Fruit fly (Drosophila melanogaster) whole organism, pupa: ENCODE results near the gene CG34277.
A peak's percentile ranks its signal among the peaks of the same experiment; 100 is the strongest.

Experiments used
- CG10348 ChIP-seq: fragments of 200-800 bp; sonication (Bioruptor generic); IDR thresholded peaks from 2 replicates; pipeline ENCODE4 v1.3.6; 2022; ENCODE audit warnings: missing biosample characterization, missing genetic modification characterization
- CG12605 ChIP-seq: fragments of 200-800 bp; sonication (Bioruptor generic); IDR thresholded peaks from 2 replicates; pipeline ENCODE4 v1.3.6; 2022; ENCODE audit warnings: missing biosample characterization, missing genetic modification characterization
- CG13204 ChIP-seq: fragments of 200-800 bp; sonication (Bioruptor generic); optimal IDR thresholded peaks from 2 replicates; lab custom pipeline; 2018; ENCODE audit warnings: missing biosample characterization, mild to moderate bottlenecking, missing genetic modification characterization, moderate library complexity
- CG14655 ChIP-seq: fragments of 200-800 bp; sonication (Bioruptor generic); optimal IDR thresholded peaks from 3 replicates; lab custom pipeline; 2017; ENCODE audit warnings: mild to moderate bottlenecking, missing biosample characterization, missing genetic modification reagents, missing genetic modification characterization
- CG15710 ChIP-seq: fragments of 200-800 bp; sonication (Bioruptor generic); optimal IDR thresholded peaks from 2 replicates; lab custom pipeline; 2018; ENCODE audit warnings: missing biosample characterization, mild to moderate bottlenecking, missing genetic modification characterization, moderate library complexity
- CG17806 ChIP-seq: fragments of 200-800 bp; sonication (Bioruptor generic); optimal IDR thresholded peaks from 2 replicates; lab custom pipeline; 2018; ENCODE audit warnings: missing biosample characterization, mild to moderate bottlenecking, missing genetic modification characterization, moderate library complexity
- CG32121 ChIP-seq: fragments of 200-800 bp; sonication (Bioruptor generic); IDR thresholded peaks from 2 replicates; pipeline ENCODE4 v1.3.6; 2022; ENCODE audit warnings: missing biosample characterization, missing genetic modification characterization
- CG34367 ChIP-seq: fragments of 200-800 bp; sonication (Bioruptor generic); optimal IDR thresholded peaks from 2 replicates; lab custom pipeline; 2018; ENCODE audit warnings: missing biosample characterization, mild to moderate bottlenecking, missing genetic modification characterization
- CG4496 ChIP-seq: fragments of 200-800 bp; sonication (Bioruptor generic); IDR thresholded peaks from 3 replicates; pipeline ENCODE4 v1.3.6; 2022; ENCODE audit warnings: missing biosample characterization, missing genetic modification characterization
- CG8159 ChIP-seq: fragments of 200-800 bp; sonication (Bioruptor generic); optimal IDR thresholded peaks from 3 replicates; lab custom pipeline; 2018; ENCODE audit warnings: missing biosample characterization, mild to moderate bottlenecking, missing genetic modification characterization, moderate library complexity
- CG8301 ChIP-seq: fragments of 200-800 bp; sonication (Bioruptor generic); optimal IDR thresholded peaks from 2 replicates; lab custom pipeline; 2018; ENCODE audit warnings: missing biosample characterization, mild to moderate bottlenecking, missing genetic modification characterization
- CG9948 ChIP-seq: fragments of 200-800 bp; sonication (Bioruptor generic); optimal IDR thresholded peaks from 2 replicates; lab custom pipeline; 2018; ENCODE audit warnings: missing biosample characterization, mild to moderate bottlenecking, missing genetic modification characterization, moderate library complexity
- D1 ChIP-seq: fragments of 200-800 bp; sonication (Bioruptor generic); optimal IDR thresholded peaks from 2 replicates; lab custom pipeline; 2018; ENCODE audit warnings: missing biosample characterization, mild to moderate bottlenecking, missing genetic modification characterization, moderate library complexity
- EcR ChIP-seq: fragments of 200-800 bp; sonication (Bioruptor generic); optimal IDR thresholded peaks from 3 replicates; lab custom pipeline; 2019; ENCODE audit warnings: missing biosample characterization, missing genetic modification characterization, mild to moderate bottlenecking, moderate library complexity, missing genetic modification reagents
- Ets98B ChIP-seq: fragments of 200-800 bp; sonication (Bioruptor generic); IDR thresholded peaks from 2 replicates; pipeline ENCODE4 v1.3.6; 2022; ENCODE audit warnings: missing biosample characterization, missing genetic modification characterization
- Pif1A ChIP-seq: fragments of 200-800 bp; sonication (Bioruptor generic); optimal IDR thresholded peaks from 3 replicates; lab custom pipeline; 2016; ENCODE audit warnings: missing biosample characterization, missing genetic modification characterization
- Pif1B ChIP-seq: fragments of 200-800 bp; sonication (Bioruptor generic); optimal IDR thresholded peaks from 3 replicates; lab custom pipeline; 2016; ENCODE audit warnings: missing biosample characterization, missing genetic modification characterization
- Snoo ChIP-seq: fragments of 200-800 bp; sonication (Bioruptor generic); optimal IDR thresholded peaks from 3 replicates; lab custom pipeline; 2017; ENCODE audit warnings: missing biosample characterization, mild to moderate bottlenecking, missing genetic modification characterization, inconsistent platforms
- fd96Ca ChIP-seq: fragments of 200-800 bp; sonication (Bioruptor generic); IDR thresholded peaks from 3 replicates; pipeline ENCODE4 v1.3.6; 2022; ENCODE audit warnings: missing biosample characterization, missing genetic modification characterization
- gl ChIP-seq: fragments of 200-800 bp; sonication (Bioruptor generic); optimal IDR thresholded peaks from 2 replicates; lab custom pipeline; 2018; ENCODE audit warnings: missing biosample characterization, mild to moderate bottlenecking, missing genetic modification characterization

CG34277 gene

DNA sequence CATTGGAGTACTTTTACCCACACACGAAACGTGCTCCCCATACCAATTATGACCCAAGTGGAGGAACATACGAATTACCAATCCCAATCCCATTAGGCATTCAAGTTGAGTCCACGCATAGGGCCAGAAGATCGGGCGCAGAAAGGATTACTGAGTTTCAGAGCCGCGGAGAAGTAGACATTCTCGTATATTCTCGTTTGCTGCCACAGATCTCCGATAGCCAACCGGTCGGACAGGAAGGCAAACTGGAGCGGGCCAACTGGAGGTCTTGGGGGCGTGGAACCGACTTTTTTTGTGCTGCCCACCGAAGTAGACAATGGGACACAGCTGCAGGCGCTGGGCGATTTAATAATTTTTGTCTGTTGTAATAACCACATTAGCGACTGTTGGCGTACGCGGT lies 19.7 kb downstream of the CG34277 start:
- TF ChIP-seq CG13204 (GFP tag; lab: Kevin White, UChicago) (peak; percentile 17), CG15710 (tag; lab: Kevin White, UChicago) (no peak), EcR (GFP tag; lab: Kevin White, UChicago) (peak; percentile 79)

DNA sequence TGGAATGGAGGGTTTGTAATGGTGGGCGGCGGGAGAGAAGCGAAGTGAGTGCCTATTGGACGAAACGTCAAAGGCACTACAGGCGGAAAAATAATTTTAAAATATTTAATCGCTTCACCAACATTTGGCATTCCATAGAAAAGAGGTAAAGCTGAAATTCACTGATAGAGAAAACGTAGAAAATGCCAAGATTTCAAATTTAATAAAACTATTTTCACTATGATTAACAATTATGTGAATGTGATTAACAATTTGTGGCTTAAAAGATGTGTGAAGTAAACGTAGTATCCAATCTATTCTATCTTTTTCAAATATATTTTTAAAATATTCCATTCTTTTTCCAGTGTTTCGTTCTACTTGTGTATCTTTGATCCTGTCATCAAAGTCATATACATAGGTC lies 20.1 kb downstream of the CG34277 start:
- TF ChIP-seq CG34367 (tag; lab: Kevin White, UChicago) (peak; percentile 4), CG32121 (GFP tag; lab: Robert Waterston, UW) (no peak), CG8301 (tag; lab: Kevin White, UChicago) (peak; percentile 42), CG9948 (tag; lab: Kevin White, UChicago) (peak; percentile 67), CG14655 (GFP tag; lab: Kevin White, UChicago) (peak; percentile 65), CG8159 (tag; lab: Kevin White, UChicago) (peak; percentile 42), EcR (GFP tag; lab: Kevin White, UChicago) (no peak), gl (no peak), CG10348 (GFP tag; lab: Robert Waterston, UW) (no peak), CG15710 (tag; lab: Kevin White, UChicago) (peak; percentile 6), CG17806 (tag; lab: Kevin White, UChicago) (peak; percentile 52)

DNA sequence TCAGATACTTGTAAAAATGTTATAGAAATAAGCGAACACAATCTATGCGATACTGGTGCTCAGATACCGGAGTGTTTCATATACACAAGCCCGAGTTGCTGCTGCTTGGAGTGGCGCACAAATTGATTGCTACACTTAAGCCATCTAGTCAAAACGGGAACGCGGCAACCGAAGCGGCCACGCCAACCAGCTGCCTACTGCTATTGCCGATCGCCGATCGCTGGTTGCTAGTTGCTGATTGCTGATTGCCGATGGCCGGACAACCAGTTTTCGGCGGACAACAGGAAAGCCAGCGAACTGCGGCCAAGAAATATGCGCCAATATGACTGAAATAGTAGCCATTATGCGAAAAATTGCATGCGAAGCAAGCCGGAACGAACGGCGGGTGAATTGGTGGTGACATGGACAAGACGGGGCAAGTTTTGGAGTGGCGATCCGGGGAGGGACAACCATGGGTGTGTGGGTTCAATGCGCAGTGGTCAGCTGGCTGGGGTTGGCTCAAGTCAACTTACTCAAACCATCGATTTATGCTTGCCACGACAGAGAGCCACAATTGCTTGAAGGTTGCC lies 20.8 kb downstream of the CG34277 start:
- TF ChIP-seq EcR (GFP tag; lab: Kevin White, UChicago) (peak; percentile 82), Snoo (tag; lab: Kevin White, UChicago) (no peak), Pif1B (GFP tag; lab: Kevin White, UChicago) (no peak), CG14655 (GFP tag; lab: Kevin White, UChicago) (no peak), CG10348 (GFP tag; lab: Robert Waterston, UW) (0 out of 2 replicates have a peak, but pooled peaks have one; percentile 21), CG15710 (tag; lab: Kevin White, UChicago) (no peak), CG13204 (GFP tag; lab: Kevin White, UChicago) (peak; percentile 40)

DNA sequence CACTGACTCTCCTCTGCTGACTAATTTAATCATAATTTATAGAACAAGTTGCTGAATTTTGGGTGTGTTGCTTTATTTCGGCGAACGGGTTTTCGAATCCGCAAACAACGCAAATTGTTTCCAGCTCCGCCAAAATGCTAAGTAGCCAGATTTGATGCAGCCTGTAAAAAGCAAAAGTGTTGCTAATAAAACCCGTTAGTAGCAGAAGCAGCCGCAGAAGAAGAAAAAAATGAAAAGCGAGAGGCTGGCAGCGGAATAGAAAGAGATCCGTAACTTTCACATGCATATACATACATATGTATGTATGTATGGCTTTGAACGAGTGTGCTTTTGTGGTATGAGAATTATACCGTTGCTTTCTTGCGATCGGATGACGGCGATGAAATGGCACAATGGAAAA lies 22.7 kb downstream of the CG34277 start:
- TF ChIP-seq CG8159 (tag; lab: Kevin White, UChicago) (no peak), Pif1B (GFP tag; lab: Kevin White, UChicago) (no peak), CG34367 (tag; lab: Kevin White, UChicago) (no peak), CG14655 (GFP tag; lab: Kevin White, UChicago) (peak; percentile 37), CG8301 (tag; lab: Kevin White, UChicago) (peak; percentile 15)

DNA sequence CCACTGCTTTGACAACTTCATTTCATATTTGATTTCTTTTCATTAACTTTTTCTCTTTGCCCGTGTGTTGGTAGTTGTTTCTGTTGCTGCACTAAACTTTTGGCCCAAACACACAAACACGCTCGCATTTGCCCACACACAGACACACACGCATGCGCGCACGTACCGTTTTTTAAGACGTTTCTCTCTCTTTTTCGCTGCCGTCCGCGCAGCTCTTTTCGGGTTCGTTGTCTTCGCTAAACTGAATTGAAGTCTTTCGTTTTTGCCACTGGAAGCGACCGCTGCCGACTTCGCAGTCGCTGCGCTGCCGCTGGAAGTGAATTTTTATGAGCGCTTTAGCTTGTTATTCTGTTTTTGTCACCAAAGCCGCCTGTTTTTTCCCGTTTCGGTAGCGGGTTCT lies 23.3 kb downstream of the CG34277 start, which contains the start of gene kkv:
Gene kkv, minus strand, starts transcription at position 246 of the 400 bp plus-strand sequence.
- peak; percentile 58 for TF ChIP-seq EcR (GFP tag; lab: Kevin White, UChicago)
- no peak for TF ChIP-seq gl
- no peak for TF ChIP-seq CG14655 (GFP tag; lab: Kevin White, UChicago)
- TF ChIP-seq CG17806 (tag; lab: Kevin White, UChicago) = no peak
- TF ChIP-seq CG10348 (GFP tag; lab: Robert Waterston, UW) = no peak
- TF ChIP-seq CG9948 (tag; lab: Kevin White, UChicago) = no peak
- TF ChIP-seq CG8301 (tag; lab: Kevin White, UChicago) = no peak
- peak; percentile 42; the same call in 1 of the 2 replicates for TF ChIP-seq Ets98B (GFP tag; lab: Robert Waterston, UW)
- no peak for TF ChIP-seq CG13204 (GFP tag; lab: Kevin White, UChicago)
- TF ChIP-seq CG8159 (tag; lab: Kevin White, UChicago) = no peak
- TF ChIP-seq Pif1B (GFP tag; lab: Kevin White, UChicago) = no peak
- no peak for TF ChIP-seq fd96Ca (GFP tag; lab: Robert Waterston, UW)

DNA sequence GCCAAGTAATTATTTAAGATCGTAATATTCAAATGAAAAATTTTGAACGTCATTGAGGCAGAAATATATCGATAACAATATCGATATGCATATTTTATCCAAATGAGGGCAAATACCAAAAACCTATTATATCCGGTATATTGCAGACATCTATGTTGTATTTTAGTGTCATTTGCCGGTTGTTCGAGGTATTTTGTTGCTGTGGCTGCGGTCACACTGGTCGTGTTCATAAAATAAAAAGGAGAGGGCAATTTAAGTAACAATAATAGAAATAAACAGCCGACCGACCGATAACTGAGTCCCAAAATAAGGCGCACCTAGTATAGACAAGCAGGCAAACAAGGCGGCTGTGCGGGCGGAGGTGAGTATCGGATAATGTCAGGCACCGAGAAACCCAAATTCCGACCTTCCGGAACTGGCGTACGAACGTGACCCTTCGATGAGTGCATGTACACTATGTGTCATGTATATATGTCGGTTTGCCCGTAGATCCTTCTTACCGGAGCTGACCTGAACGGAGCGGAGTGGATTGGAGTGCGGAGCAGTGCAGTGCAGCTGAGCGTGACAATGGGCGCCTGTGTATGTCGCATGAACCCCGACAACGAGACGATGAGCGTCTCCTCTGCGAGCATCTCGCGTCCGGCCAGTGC lies 24.5 kb downstream of the CG34277 start, which contains the start of gene CG1172:
Gene CG1172, plus strand, starts transcription at position 181 of the 650 bp plus-strand sequence.
- no peak for TF ChIP-seq D1 (tag; lab: Kevin White, UChicago)
- TF ChIP-seq CG15710 (tag; lab: Kevin White, UChicago) = no peak
- TF ChIP-seq CG4496 = 0 out of 3 replicates have a peak, but pooled peaks have one; percentile 17

DNA sequence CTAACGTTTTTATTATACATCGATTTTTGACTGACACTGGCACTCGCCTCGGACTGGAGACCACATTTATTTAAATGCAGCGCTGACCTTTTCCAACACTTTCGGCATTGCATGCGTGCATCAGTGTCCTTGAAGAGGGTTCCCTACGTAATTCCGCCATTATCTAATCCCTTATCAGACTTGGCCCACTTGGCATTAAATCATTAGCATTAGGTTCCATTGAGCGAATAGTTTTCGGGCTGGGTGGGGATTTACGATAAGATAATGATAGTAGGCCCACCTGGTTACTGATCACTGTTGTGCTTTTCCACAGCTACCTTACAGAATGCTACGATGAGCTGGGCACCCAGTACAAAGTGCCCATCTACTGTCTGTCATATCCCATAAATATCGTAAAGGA lies 25.9 kb downstream of the CG34277 start:
- TF ChIP-seq CG13204 (GFP tag; lab: Kevin White, UChicago) = no peak

DNA sequence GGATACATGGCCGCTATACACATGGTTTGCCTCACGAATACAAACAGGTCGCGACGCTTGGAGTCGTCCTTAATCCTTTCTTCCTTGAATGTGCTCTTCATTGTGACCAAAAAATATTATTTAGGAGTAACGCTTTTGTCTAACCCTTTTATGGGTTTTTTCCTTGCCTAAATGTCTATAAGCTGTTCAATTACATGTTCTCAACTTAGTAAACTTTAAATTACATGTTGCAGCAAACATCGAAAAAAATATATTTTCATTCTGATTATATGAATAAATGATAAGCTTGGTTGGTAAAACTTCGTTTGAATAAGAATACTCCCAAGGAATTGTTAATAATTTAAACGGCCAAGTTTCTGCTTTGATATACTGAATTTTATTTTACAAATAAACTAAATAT lies 29.8 kb downstream of the CG34277 start, which contains the start of gene Or83a:
Gene Or83a, minus strand, starts transcription at position 101 of the 400 bp plus-strand sequence.
- TF ChIP-seq CG10348 (GFP tag; lab: Robert Waterston, UW) = no peak
- no peak for TF ChIP-seq gl
- TF ChIP-seq CG34367 (tag; lab: Kevin White, UChicago) = no peak
- TF ChIP-seq Pif1A (GFP tag; lab: Kevin White, UChicago) = no peak
- no peak for TF ChIP-seq CG15710 (tag; lab: Kevin White, UChicago)
- TF ChIP-seq CG12605 (GFP tag; lab: Robert Waterston, UW) = no peak
- TF ChIP-seq, all 21 proteins: peak for 0
